Fruit fly (Drosophila melanogaster) Kc167 (cell line): ENCODE measurements around the gene Sfp26Ac.

ENCODE experiments used
- Sin3A ChIP-seq: fragments of >200 bp; optimal IDR thresholded peaks from 2 replicates; lab custom pipeline; 2018; ENCODE audit warnings: missing external identifiers
- h ChIP-seq: fragments of >200 bp; optimal IDR thresholded peaks from 3 replicates; lab custom pipeline; 2018; ENCODE audit warnings: missing external identifiers
- psq ChIP-seq: fragments of >200 bp; optimal IDR thresholded peaks from 2 replicates; lab custom pipeline; 2017; ENCODE audit warnings: missing external identifiers
- ttk ChIP-seq: sonication (Bioruptor generic); optimal IDR thresholded peaks from 2 replicates; lab custom pipeline; 2017; ENCODE audit warnings: missing external identifiers

DNA sequence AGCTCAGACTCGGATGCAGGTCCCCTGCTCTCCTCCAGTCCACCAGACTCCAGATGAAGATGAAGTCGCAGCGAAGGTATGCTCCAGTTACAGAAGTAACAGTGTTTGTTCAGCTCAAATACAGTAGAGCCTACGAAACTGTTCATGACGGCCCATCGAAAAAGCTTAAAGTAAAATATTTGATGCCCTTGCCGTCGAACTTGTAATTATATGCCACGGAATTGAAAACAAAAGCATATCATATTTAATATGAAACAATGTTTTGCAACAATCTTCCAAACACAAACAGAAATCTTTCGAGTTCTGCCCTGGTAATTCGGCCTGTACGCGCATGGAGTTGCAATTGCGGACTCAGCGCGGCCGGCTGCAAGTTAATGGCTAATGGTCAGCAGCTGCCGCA is 3.4 kb downstream of the Sfp26Ac start:
- TF ChIP-seq psq (lab: Kevin White, UChicago) (no peak), h (lab: Kevin White, UChicago) (no peak), Sin3A (lab: Kevin White, UChicago) (no peak), ttk (lab: Kevin White, UChicago) (no peak)
